Fruit fly (Drosophila melanogaster): Measurements from ENCODE around the gene CG3631.

CG3631 gene

dm6 chr3R:14898280-14898756 lies 19.1 kb downstream of the CG3631 start, which contains the start of the genes Nup93-2 and CG3817 (continued):
- TF ChIP-seq Opbp (GFP tag; IDR thresholded peaks at IDR 0.05; ENCODE audit: partially characterized antibody) = peak; percentile 45; the same call in 1 of the 3 replicates
- no peak for TF ChIP-seq CG15479 (GFP tag; optimal IDR thresholded peaks at IDR 0.05)
- no peak for TF ChIP-seq lov (optimal IDR thresholded peaks at IDR 0.05)
- TF ChIP-seq lov (GFP tag; IDR thresholded peaks at IDR 0.05) = no peak
- no peak for TF ChIP-seq btn (GFP tag; optimal IDR thresholded peaks at IDR 0.05)
- TF ChIP-seq pb (GFP tag; optimal IDR thresholded peaks at IDR 0.05) = no peak
- TF ChIP-seq sd (tag; optimal IDR thresholded peaks at IDR 0.05) = no peak
- no peak for TF ChIP-seq yki (optimal IDR thresholded peaks at IDR 0.05)
- TF ChIP-seq bowl (GFP tag; IDR thresholded peaks at IDR 0.05) = no peak
- no peak for TF ChIP-seq CG32767 (GFP tag; IDR thresholded peaks at IDR 0.05)
- peak; percentile 60 for TF ChIP-seq Ssrp (tag; optimal IDR thresholded peaks at IDR 0.05)
- no peak for TF ChIP-seq CG17568 (GFP tag; optimal IDR thresholded peaks at IDR 0.05)
- no peak for TF ChIP-seq emc (GFP tag; optimal IDR thresholded peaks at IDR 0.05)
- peak; percentile 65; the same call in 2 of the 3 replicates for TF ChIP-seq CG6791 (GFP tag; IDR thresholded peaks at IDR 0.05; ENCODE audit: partially characterized antibody)
- TF ChIP-seq CG2129 (GFP tag; IDR thresholded peaks at IDR 0.05; ENCODE audit: partially characterized antibody) = peak; percentile 61
- TF ChIP-seq dati (GFP tag; IDR thresholded peaks at IDR 0.05) = no peak
- peak; percentile 28 for TF ChIP-seq Fer3 (tag; optimal IDR thresholded peaks at IDR 0.05)
- no peak for TF ChIP-seq CG10321 (GFP tag; IDR thresholded peaks at IDR 0.05)
- peak; percentile 13 for TF ChIP-seq chn (GFP tag; optimal IDR thresholded peaks at IDR 0.05)
- no peak for TF ChIP-seq otp (GFP tag; IDR thresholded peaks at IDR 0.05)
- TF ChIP-seq wek (GFP tag; optimal IDR thresholded peaks at IDR 0.05) = no peak
- TF ChIP-seq Elba2 (GFP tag; optimal IDR thresholded peaks at IDR 0.05) = no peak
- peak in 1 of 2 experiments; percentile 18 for TF ChIP-seq insv (GFP tag; optimal IDR thresholded peaks at IDR 0.05)
- TF ChIP-seq crp (GFP tag; optimal IDR thresholded peaks at IDR 0.05) = no peak
- no peak for TF ChIP-seq CG12219 (GFP tag; optimal IDR thresholded peaks at IDR 0.05)
- no peak for TF ChIP-seq C15 (GFP tag; IDR thresholded peaks at IDR 0.05)
- TF ChIP-seq odd (GFP tag; optimal IDR thresholded peaks at IDR 0.05) = no peak
- TF ChIP-seq CG10654 (GFP tag; optimal IDR thresholded peaks at IDR 0.05) = peak; percentile 68
- TF ChIP-seq trem (tag; optimal IDR thresholded peaks at IDR 0.05) = no peak
- no peak for TF ChIP-seq Nf-YA (GFP tag; IDR thresholded peaks at IDR 0.05)
- no peak for TF ChIP-seq psq (GFP tag; optimal IDR thresholded peaks at IDR 0.05)
- TF ChIP-seq B-H1 (GFP tag; IDR thresholded peaks at IDR 0.05) = no peak; the same call in 1 of the 3 replicates
- TF ChIP-seq CG11093 (GFP tag; IDR thresholded peaks at IDR 0.05) = peak; percentile 64; the same call in 1 of the 3 replicates
- TF ChIP-seq CG1233 (GFP tag; optimal IDR thresholded peaks at IDR 0.05) = peak; percentile 54
- TF ChIP-seq stwl (tag; optimal IDR thresholded peaks at IDR 0.05) = peak; percentile 81
- TF ChIP-seq Ptx1 (GFP tag; IDR thresholded peaks at IDR 0.05) = peak; percentile 67
- TF ChIP-seq salm (tag; optimal IDR thresholded peaks at IDR 0.05) = no peak
- peak; percentile 89 for TF ChIP-seq CG9932 (GFP tag; IDR thresholded peaks at IDR 0.05)
- peak; percentile 34 for TF ChIP-seq CG3281 (GFP tag; optimal IDR thresholded peaks at IDR 0.05)
- no peak for TF ChIP-seq CG8478 (optimal IDR thresholded peaks at IDR 0.05)
- no peak for TF ChIP-seq CG10565 (GFP tag; optimal IDR thresholded peaks at IDR 0.05)
- TF ChIP-seq CG6813 (GFP tag; optimal IDR thresholded peaks at IDR 0.05) = peak; percentile 58
- no peak for TF ChIP-seq CG10274 (GFP tag; optimal IDR thresholded peaks at IDR 0.05)
- peak; percentile 45 for TF ChIP-seq tin (GFP tag; optimal IDR thresholded peaks at IDR 0.05)
- peak; percentile 60; the same call in 1 of the 4 replicates for TF ChIP-seq Dll (GFP tag; IDR thresholded peaks at IDR 0.05; ENCODE audit: partially characterized antibody)
- TF ChIP-seq CG16815 (GFP tag; optimal IDR thresholded peaks at IDR 0.05) = peak; percentile 20
- peak; percentile 51; the same call in 1 of the 2 replicates for TF ChIP-seq CG9215 (GFP tag; IDR thresholded peaks at IDR 0.05)
- TF ChIP-seq CG7839 (tag; optimal IDR thresholded peaks at IDR 0.05) = peak; percentile 83
- TF ChIP-seq fd64A (GFP tag; optimal IDR thresholded peaks at IDR 0.05) = no peak
- peak; percentile 67 for TF ChIP-seq Mrtf (GFP tag; IDR thresholded peaks at IDR 0.05)
- no peak for TF ChIP-seq ftz-f1 (GFP tag; optimal IDR thresholded peaks at IDR 0.05)
